Worm (Caenorhabditis elegans) whole organism, late embryonic: ENCODE data around the gene C13B4.1.

ENCODE experiments used
- K02D7.2 ChIP-seq: sonication (generic microtip); optimal IDR thresholded peaks from 2 replicates; lab custom pipeline; 2017; ENCODE audit warnings: mild to moderate bottlenecking, missing genetic modification characterization, missing compliant biosample characterization
- ceh-19 ChIP-seq: fragments of 200-800 bp; sonication (Bioruptor generic); optimal IDR thresholded peaks from 2 replicates; lab custom pipeline; 2018; ENCODE audit warnings: mild to moderate bottlenecking, missing genetic modification characterization, missing compliant biosample characterization
- ceh-9 ChIP-seq: sonication (generic microtip); optimal IDR thresholded peaks from 2 replicates; lab custom pipeline; 2016; ENCODE audit warnings: mild to moderate bottlenecking, missing genetic modification characterization, inconsistent platforms, missing compliant biosample characterization
- elt-2 ChIP-seq: sonication (generic microtip); optimal IDR thresholded peaks from 2 replicates; lab custom pipeline; 2016; ENCODE audit warnings: missing genetic modification reagents, missing genetic modification characterization, missing compliant biosample characterization
- fkh-10 ChIP-seq: fragments of 150-350 bp; optimal IDR thresholded peaks from 2 replicates; lab custom pipeline; 2014; ENCODE audit warnings: missing biosample characterization, missing genetic modification reagents, missing genetic modification characterization
- gmeb-2 ChIP-seq: sonication (generic microtip); optimal IDR thresholded peaks from 2 replicates; lab custom pipeline; 2016; ENCODE audit warnings: missing genetic modification characterization, inconsistent platforms, missing compliant biosample characterization
- lin-11 ChIP-seq: fragments of 200-800 bp; sonication (Bioruptor generic); optimal IDR thresholded peaks from 2 replicates; lab custom pipeline; 2018; ENCODE audit warnings: mild to moderate bottlenecking, missing genetic modification characterization, missing compliant biosample characterization
- madf-2 ChIP-seq: sonication (generic microtip); optimal IDR thresholded peaks from 2 replicates; lab custom pipeline; 2017; ENCODE audit warnings: missing genetic modification characterization, missing compliant biosample characterization
- nhr-11 ChIP-seq: fragments of 150-350 bp; optimal IDR thresholded peaks from 2 replicates; lab custom pipeline; 2014; ENCODE audit warnings: missing biosample characterization, missing genetic modification characterization
- rnt-1 ChIP-seq: sonication (generic microtip); optimal IDR thresholded peaks from 2 replicates; lab custom pipeline; 2016; ENCODE audit warnings: missing genetic modification characterization, missing compliant biosample characterization
- sox-2 ChIP-seq: fragments of 200-800 bp; sonication (Bioruptor generic); IDR thresholded peaks from 2 replicates; pipeline ENCODE4 v1.3.6; 2022; ENCODE audit warnings: missing genetic modification reagents, missing genetic modification characterization, missing compliant biosample characterization
- unc-55 ChIP-seq: sonication (generic microtip); optimal IDR thresholded peaks from 2 replicates; lab custom pipeline; 2017; ENCODE audit warnings: missing biosample characterization, missing genetic modification reagents, missing genetic modification characterization

DNA sequence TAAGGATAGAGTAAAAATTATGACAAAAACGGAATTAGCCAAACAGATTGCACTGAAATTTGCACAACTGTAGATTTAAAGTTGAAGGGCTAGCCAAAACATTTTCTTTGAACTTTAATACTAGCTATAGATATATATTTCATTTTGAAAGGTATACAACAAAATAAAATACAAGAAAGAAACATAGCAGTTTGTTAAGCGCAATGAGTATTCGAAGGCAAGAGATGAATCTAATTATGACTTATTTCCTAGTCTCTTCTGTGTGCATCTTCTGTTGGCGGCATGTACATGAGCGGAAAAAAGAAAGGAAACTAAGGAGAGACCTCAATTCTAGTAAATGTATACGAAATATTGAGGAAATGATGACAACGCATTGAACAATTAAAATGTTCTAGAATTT, 47.3 kb downstream of the C13B4.1 start:
- no peak for TF ChIP-seq unc-55
- no peak for TF ChIP-seq elt-2 (tag; lab: Kevin White, UChicago)
- TF ChIP-seq lin-11: no peak
- TF ChIP-seq sox-2 (GFP tag; lab: Robert Waterston, UW): no peak
- no peak for TF ChIP-seq ceh-19 (GFP tag; lab: Kevin White, UChicago)
- TF ChIP-seq nhr-11 (tag; lab: Kevin White, UChicago): no peak
- no peak for TF ChIP-seq rnt-1 (tag; lab: Kevin White, UChicago)
- TF ChIP-seq fkh-10 (GFP tag; lab: Kevin White, UChicago): no peak
- TF ChIP-seq madf-2 (tag; lab: Kevin White, UChicago): no peak
- no peak for TF ChIP-seq gmeb-2 (tag; lab: Kevin White, UChicago)
- TF ChIP-seq K02D7.2 (tag; lab: Kevin White, UChicago): no peak
- no peak for TF ChIP-seq ceh-9 (tag; lab: Kevin White, UChicago)
